Worm (Caenorhabditis elegans) whole organism, early embryonic: ENCODE data around the gene T08D2.8.
"Not testable (repeated sequence)": the region's sequence is repeated elsewhere in the genome, so short reads cannot be mapped to it uniquely, and the experiment has no call there.

Source experiments
- B0310.2 ChIP-seq: sonication (generic microtip); optimal IDR thresholded peaks from 2 replicates; lab custom pipeline; 2016; ENCODE audit warnings: mild to moderate bottlenecking, missing genetic modification characterization, missing compliant biosample characterization
- F13C5.2 ChIP-seq: sonication (generic microtip); optimal IDR thresholded peaks from 2 replicates; lab custom pipeline; 2017; ENCODE audit warnings: mild to moderate bottlenecking, missing genetic modification characterization, inconsistent platforms, missing compliant biosample characterization
- aly-1 ChIP-seq: sonication (generic microtip); optimal IDR thresholded peaks from 2 replicates; lab custom pipeline; 2016; ENCODE audit warnings: missing genetic modification characterization, missing compliant biosample characterization
- ama-1 ChIP-seq: fragments of 150-350 bp; optimal IDR thresholded peaks from 2 replicates; lab custom pipeline; 2014
- ceh-13 ChIP-seq: fragments of 200-800 bp; sonication (Bioruptor generic); optimal IDR thresholded peaks from 2 replicates; lab custom pipeline; 2018; ENCODE audit warnings: mild to moderate bottlenecking, missing genetic modification characterization, missing compliant biosample characterization
- ceh-36 ChIP-seq: sonication (generic microtip); optimal IDR thresholded peaks from 2 replicates; lab custom pipeline; 2016; ENCODE audit warnings: missing genetic modification characterization, inconsistent platforms, missing compliant biosample characterization
- ets-7 ChIP-seq: sonication (generic microtip); optimal IDR thresholded peaks from 2 replicates; lab custom pipeline; 2016; ENCODE audit warnings: missing genotype, missing genetic modification characterization, missing compliant biosample characterization
- flt-1 ChIP-seq: fragments of 200-800 bp; sonication (Bioruptor generic); IDR thresholded peaks from 2 replicates; pipeline ENCODE4 v1.3.6; 2022; ENCODE audit warnings: missing genetic modification characterization, missing compliant biosample characterization
- hmbx-1 ChIP-seq: sonication (generic microtip); optimal IDR thresholded peaks from 2 replicates; lab custom pipeline; 2016; ENCODE audit warnings: mild to moderate bottlenecking, missing genetic modification characterization, missing compliant biosample characterization
- hmg-4 ChIP-seq: fragments of 200-800 bp; sonication (Bioruptor generic); optimal IDR thresholded peaks from 2 replicates; lab custom pipeline; 2018; ENCODE audit warnings: mild to moderate bottlenecking, missing genetic modification characterization, missing compliant biosample characterization
- hnd-1 ChIP-seq: sonication (generic microtip); optimal IDR thresholded peaks from 2 replicates; lab custom pipeline; 2016; ENCODE audit warnings: missing genetic modification characterization, missing compliant biosample characterization
- pes-1 ChIP-seq: fragments of 200-800 bp; sonication (Bioruptor generic); IDR thresholded peaks from 2 replicates; pipeline ENCODE4 v1.3.6; 2022; ENCODE audit warnings: missing genetic modification reagents, missing genetic modification characterization, missing compliant biosample characterization
- scrt-1 ChIP-seq: fragments of 200-800 bp; sonication (Bioruptor generic); IDR thresholded peaks from 2 replicates; pipeline ENCODE4 v1.3.6; 2022; ENCODE audit warnings: missing genetic modification characterization, missing compliant biosample characterization
- sea-1 ChIP-seq: fragments of 200-800 bp; sonication (Bioruptor generic); conservative IDR thresholded peaks from 2 replicates; pipeline ENCODE4 v1.3.6; 2022; ENCODE audit warnings: missing genetic modification characterization, missing compliant biosample characterization
- tbx-11 ChIP-seq: fragments of 200-800 bp; sonication (Bioruptor generic); IDR thresholded peaks from 2 replicates; pipeline ENCODE4 v1.3.6; 2022; ENCODE audit warnings: missing genetic modification characterization, missing compliant biosample characterization
- tbx-37 ChIP-seq: fragments of 200-800 bp; sonication (Bioruptor generic); conservative IDR thresholded peaks from 2 replicates; pipeline ENCODE4 v1.3.6; 2022; ENCODE audit warnings: missing genetic modification reagents, missing genetic modification characterization, missing compliant biosample characterization
- tra-4 ChIP-seq: sonication (generic microtip); optimal IDR thresholded peaks from 2 replicates; lab custom pipeline; 2017; ENCODE audit warnings: missing genetic modification characterization, missing compliant biosample characterization

The T08D2.8 gene

DNA sequence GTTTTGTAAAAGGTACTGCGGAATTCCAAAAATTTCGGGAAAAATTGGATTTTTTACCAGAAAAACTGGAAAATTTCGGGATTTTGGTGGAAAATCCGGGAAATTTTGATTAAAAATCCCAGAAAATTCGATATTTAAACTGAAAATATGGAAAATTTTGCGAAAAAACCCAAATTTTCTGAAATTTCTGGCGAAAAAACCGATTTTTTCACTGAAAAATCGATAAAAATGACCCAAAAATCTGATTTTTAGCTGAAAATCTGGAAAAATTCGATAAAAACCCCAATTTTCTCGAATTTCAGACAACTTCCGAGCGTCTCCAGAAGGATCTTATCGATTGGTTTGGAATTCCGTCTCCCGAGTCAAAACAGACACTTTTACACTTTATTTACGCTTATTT is at the start of gene T08D2.8:
TSS of gene T08D2.8 (plus strand) at position 301 of the 400 bp plus-strand sequence.
- no peak for TF ChIP-seq ceh-36 (tag; lab: Kevin White, UChicago)
- TF ChIP-seq sea-1 (GFP tag; lab: Robert Waterston, UW), result no peak
- no peak for TF ChIP-seq tbx-37 (GFP tag; lab: Robert Waterston, UW)
- TF ChIP-seq ama-1 (lab: Kevin White, UChicago), result no peak
- no peak for TF ChIP-seq hmbx-1 (tag; lab: Kevin White, UChicago)
- TF ChIP-seq scrt-1 (GFP tag; lab: Robert Waterston, UW), result no peak
- TF ChIP-seq hmg-4 (GFP tag; lab: Kevin White, UChicago), result no peak
- TF ChIP-seq F13C5.2 (tag; lab: Kevin White, UChicago), result no peak
- no peak for TF ChIP-seq flt-1 (GFP tag; lab: Robert Waterston, UW)
- no peak for TF ChIP-seq ceh-13
- TF ChIP-seq B0310.2 (tag; lab: Kevin White, UChicago), result no peak
- no peak for TF ChIP-seq ets-7 (tag; lab: Kevin White, UChicago)
- TF ChIP-seq tbx-11 (GFP tag; lab: Robert Waterston, UW), result no peak

DNA sequence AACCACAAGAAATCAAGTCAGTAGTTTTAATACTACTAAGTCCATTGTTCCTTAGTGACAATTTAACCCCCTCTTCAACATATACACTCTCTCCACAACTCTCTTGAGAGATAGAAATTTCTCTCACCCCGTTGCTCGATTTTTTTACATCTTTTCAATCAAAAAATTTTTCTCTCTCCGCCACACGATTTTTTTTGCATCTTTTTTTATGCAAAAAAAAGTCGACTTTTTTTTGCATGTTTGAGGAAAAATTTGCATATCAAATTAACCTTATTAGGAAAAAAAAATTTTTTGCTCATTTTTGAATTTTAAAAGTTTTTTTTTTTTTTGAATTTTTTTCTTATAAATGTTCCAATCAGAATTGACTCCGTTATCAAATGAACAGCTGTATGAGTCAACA is 45.8 kb upstream of the T08D2.8 start:
- TF ChIP-seq B0310.2 (tag; lab: Kevin White, UChicago) (no peak), F13C5.2 (tag; lab: Kevin White, UChicago) (no peak), hmbx-1 (tag; lab: Kevin White, UChicago) (no peak), ceh-13 (no peak), tbx-37 (GFP tag; lab: Robert Waterston, UW) (no peak), flt-1 (GFP tag; lab: Robert Waterston, UW) (no peak), pes-1 (GFP tag; lab: Robert Waterston, UW) (no peak), tra-4 (no peak), ama-1 (lab: Kevin White, UChicago) (no peak), sea-1 (GFP tag; lab: Robert Waterston, UW) (no peak), ceh-36 (tag; lab: Kevin White, UChicago) (no peak), scrt-1 (GFP tag; lab: Robert Waterston, UW) (no peak), ets-7 (tag; lab: Kevin White, UChicago) (no peak)

DNA sequence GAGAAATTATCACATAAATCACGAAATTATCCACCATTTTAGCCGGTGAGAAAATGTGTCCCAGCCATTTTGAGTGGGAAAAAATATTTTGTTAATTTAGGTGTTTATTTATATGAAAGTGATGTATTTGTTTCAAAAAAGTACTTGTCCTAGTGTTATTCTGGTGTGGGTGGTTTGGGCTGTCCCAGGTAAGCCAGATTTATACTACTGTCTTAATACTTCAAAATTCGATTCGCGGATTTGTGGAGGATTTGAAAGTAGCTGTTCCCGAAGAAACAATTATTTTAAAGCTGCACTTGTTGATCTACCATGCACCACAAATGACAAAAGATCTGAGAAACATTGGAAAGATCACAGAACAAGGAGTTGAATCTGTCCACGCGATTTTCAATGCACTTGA is 44.8 kb upstream of the T08D2.8 start, which contains the start of gene Y73B3A.11:
TSS of gene Y73B3A.11 (plus strand) at position 301 of the 400 bp plus-strand sequence.
- TF ChIP-seq B0310.2 (tag; lab: Kevin White, UChicago) (no peak), ceh-36 (tag; lab: Kevin White, UChicago) (no peak)

ce11 chrX:163034-163433 is 29.6 kb upstream of the T08D2.8 start, which contains the start of gene tmed-12:
TSS of gene tmed-12 (minus strand) at chrX:163134.
- TF ChIP-seq ceh-13; sea-1 (GFP tag; lab: Robert Waterston, UW); ceh-36 (tag; lab: Kevin White, UChicago): not testable (repeated sequence)

DNA sequence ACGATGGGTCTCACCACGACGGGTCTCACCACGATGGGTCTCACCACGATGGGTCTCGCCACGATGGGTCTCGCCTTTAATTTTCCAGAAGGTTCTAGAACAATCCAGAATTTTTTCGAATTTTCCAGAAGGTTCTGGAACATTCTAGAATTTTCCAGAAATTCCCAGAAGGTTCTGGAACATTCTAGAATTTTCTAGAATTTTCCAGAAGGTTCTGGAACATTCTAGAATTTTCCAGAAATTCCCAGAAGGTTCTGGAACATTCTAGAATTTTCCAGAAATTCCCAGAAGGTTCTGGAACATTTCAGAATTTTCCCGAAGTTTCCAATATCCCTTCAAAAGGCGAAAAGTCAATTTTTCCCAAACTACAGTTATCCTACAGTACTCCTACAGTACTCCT is 23.1 kb upstream of the T08D2.8 start:
- TF ChIP-seq pes-1 (GFP tag; lab: Robert Waterston, UW), result 0 out of 2 replicates have a peak, but pooled peaks have one; percentile 26

ce11 chrX:177075-177474 is 15.6 kb upstream of the T08D2.8 start, which contains the start of the genes T08D2.5 and T08D2.4:
TSS of gene T08D2.5 (plus strand) at chrX:177375.
TSS of gene T08D2.4 (plus strand) at chrX:177396.
- no peak for TF ChIP-seq flt-1 (GFP tag; lab: Robert Waterston, UW)
- TF ChIP-seq tbx-11 (GFP tag; lab: Robert Waterston, UW), result no peak
- TF ChIP-seq hmbx-1 (tag; lab: Kevin White, UChicago), result no peak
- no peak for TF ChIP-seq B0310.2 (tag; lab: Kevin White, UChicago)
- TF ChIP-seq ama-1 (lab: Kevin White, UChicago), result no peak
- TF ChIP-seq hmg-4 (GFP tag; lab: Kevin White, UChicago), result no peak
- TF ChIP-seq ceh-13, result no peak
- TF ChIP-seq ceh-36 (tag; lab: Kevin White, UChicago), result no peak
- no peak for TF ChIP-seq aly-1 (tag; lab: Kevin White, UChicago)
- no peak for TF ChIP-seq F13C5.2 (tag; lab: Kevin White, UChicago)

ce11 chrX:182119-182741 is 10.4 kb upstream of the T08D2.8 start, which contains the start of the genes T08D2.6 and chkr-1:
TSS of gene T08D2.6 (minus strand) at chrX:182169.
TSS of gene chkr-1 (plus strand) at chrX:182691.
- not testable (repeated sequence) for TF ChIP-seq hmg-4 (GFP tag; lab: Kevin White, UChicago); aly-1 (tag; lab: Kevin White, UChicago); ceh-13

- no peak for TF ChIP-seq scrt-1 (GFP tag; lab: Robert Waterston, UW)
- no peak for TF ChIP-seq flt-1 (GFP tag; lab: Robert Waterston, UW)
- TF ChIP-seq sea-1 (GFP tag; lab: Robert Waterston, UW), result no peak
- no peak for TF ChIP-seq tra-4
- TF ChIP-seq hmg-4 (GFP tag; lab: Kevin White, UChicago), result no peak
- TF ChIP-seq B0310.2 (tag; lab: Kevin White, UChicago), result no peak
- no peak for TF ChIP-seq tbx-37 (GFP tag; lab: Robert Waterston, UW)
- no peak for TF ChIP-seq pes-1 (GFP tag; lab: Robert Waterston, UW)
- no peak for TF ChIP-seq ceh-36 (tag; lab: Kevin White, UChicago)
- TF ChIP-seq ets-7 (tag; lab: Kevin White, UChicago), result no peak
- no peak for TF ChIP-seq aly-1 (tag; lab: Kevin White, UChicago)
- no peak for TF ChIP-seq F13C5.2 (tag; lab: Kevin White, UChicago)
- no peak for TF ChIP-seq ceh-13
- no peak for TF ChIP-seq hnd-1 (tag; lab: Kevin White, UChicago)
- no peak for TF ChIP-seq tbx-11 (GFP tag; lab: Robert Waterston, UW)
Measured at ce11 chrX:196403-196802, 3.8 kb downstream of the T08D2.8 start.
